Worm (Caenorhabditis elegans) whole organism, L3 larva: ENCODE measurements around the gene fcmt-1.

Experiments
- R02D3.7 ChIP-seq: fragments of 150-350 bp; optimal IDR thresholded peaks from 2 replicates; lab custom pipeline; 2014; ENCODE audit warnings: missing biosample characterization, missing genetic modification characterization
- aly-2 ChIP-seq: fragments of 150-350 bp; optimal IDR thresholded peaks from 2 replicates; lab custom pipeline; 2014; ENCODE audit warnings: missing biosample characterization, missing genetic modification characterization
- ama-1 ChIP-seq: fragments of 150-350 bp; optimal IDR thresholded peaks from 2 replicates; lab custom pipeline; 2018
- ceh-16 ChIP-seq: sonication (generic microtip); optimal IDR thresholded peaks from 2 replicates; lab custom pipeline; 2017; ENCODE audit warnings: missing biosample characterization, missing genetic modification characterization
- elt-2 ChIP-seq: sonication (generic microtip); optimal IDR thresholded peaks from 2 replicates; lab custom pipeline; 2016; ENCODE audit warnings: missing genetic modification reagents, mild to moderate bottlenecking, missing genetic modification characterization, missing compliant biosample characterization
- elt-3 ChIP-seq, 3 experiments: fragments of 150-350 bp in 1 of 3; sonication (generic microtip) in 2 of 3; optimal IDR thresholded peaks; 2 replicates in 2 of 3; 4 replicates in 1 of 3; lab custom pipeline; 2014 to 2017; ENCODE audit warnings: missing biosample characterization in 3 of 3, missing genetic modification characterization in 3 of 3
- fkh-10 ChIP-seq: sonication (generic microtip); optimal IDR thresholded peaks from 2 replicates; lab custom pipeline; 2017; ENCODE audit warnings: missing biosample characterization, missing genetic modification reagents, missing genetic modification characterization
- jun-1 ChIP-seq: fragments of 150-350 bp; optimal IDR thresholded peaks from 2 replicates; lab custom pipeline; 2014; ENCODE audit warnings: missing biosample characterization, missing genetic modification reagents, missing genetic modification characterization
- lsy-12 ChIP-seq: sonication (generic microtip); optimal IDR thresholded peaks from 2 replicates; lab custom pipeline; 2016; ENCODE audit warnings: mild to moderate bottlenecking, missing genetic modification characterization, missing compliant biosample characterization
- mdl-1 ChIP-seq: fragments of 150-350 bp; optimal IDR thresholded peaks from 2 replicates; lab custom pipeline; 2014; ENCODE audit warnings: missing biosample characterization, missing genetic modification characterization
- nhr-28 ChIP-seq: fragments of 150-350 bp; optimal IDR thresholded peaks from 2 replicates; lab custom pipeline; 2014; ENCODE audit warnings: missing biosample characterization, missing genetic modification characterization
- pha-4 ChIP-seq: fragments of 150-350 bp; optimal IDR thresholded peaks from 2 replicates; lab custom pipeline; 2014; ENCODE audit warnings: missing biosample characterization, missing genetic modification reagents, missing genetic modification characterization
- zag-1 ChIP-seq: fragments of 150-350 bp; optimal IDR thresholded peaks from 2 replicates; lab custom pipeline; 2014; ENCODE audit warnings: missing biosample characterization, missing genetic modification characterization

ce11 chrII:11713569-11713968 lies 4.2 kb upstream of the fcmt-1 start, which contains the start of gene F13D12.10:
- TF ChIP-seq ceh-16 (tag; lab: Kevin White, UChicago) (no peak), lsy-12 (no peak), elt-2 (tag; lab: Kevin White, UChicago) (no peak), pha-4 (no peak), zag-1 (tag; lab: Kevin White, UChicago) (no peak), jun-1 (no peak), R02D3.7 (tag; lab: Kevin White, UChicago) (no peak), nhr-28 (tag; lab: Kevin White, UChicago) (no peak), ama-1 (no peak), elt-3 (tag; optimal IDR thresholded peaks at IDR 0.05; lab: Kevin White, UChicago) (no peak), mdl-1 (tag; lab: Kevin White, UChicago) (no peak), aly-2 (tag; lab: Kevin White, UChicago) (no peak), fkh-10 (GFP tag; lab: Kevin White, UChicago) (no peak)
